Worm (Caenorhabditis elegans) whole organism, L4 larva: ENCODE measurements around the gene sru-27.

Experiments used
- F44E2.7 ChIP-seq: fragments of 200-800 bp; sonication (Bioruptor generic); IDR thresholded peaks from 2 replicates; pipeline ENCODE4 v2.1.2; 2022; ENCODE audit warnings: missing genetic modification characterization, missing compliant biosample characterization
- R02D3.7 ChIP-seq: fragments of 150-350 bp; sonication (generic microtip); optimal IDR thresholded peaks from 3 replicates; lab custom pipeline; 2014; ENCODE audit warnings: missing biosample characterization, missing genetic modification characterization
- Y105C5A.15 ChIP-seq: fragments of 200-800 bp; sonication (Bioruptor generic); IDR thresholded peaks from 2 replicates; pipeline ENCODE4 v1.3.6; 2022; ENCODE audit warnings: missing genetic modification characterization, missing compliant biosample characterization
- aha-1 ChIP-seq: fragments of 150-350 bp; peaks from one replicate; lab custom pipeline; 2014; ENCODE audit warnings: missing biosample characterization, missing genetic modification characterization
- ceh-32 ChIP-seq: sonication (generic microtip); optimal IDR thresholded peaks from 2 replicates; lab custom pipeline; 2016; ENCODE audit warnings: mild to moderate bottlenecking, missing genetic modification characterization, missing compliant biosample characterization; ENCODE audit not compliant: poor library complexity
- daf-12 ChIP-seq: fragments of 150-350 bp; optimal IDR thresholded peaks from 2 replicates; lab custom pipeline; 2014; ENCODE audit warnings: missing biosample characterization, missing genetic modification reagents, missing genetic modification characterization
- dmd-6 ChIP-seq: fragments of 200-800 bp; sonication (Bioruptor generic); IDR thresholded peaks from 2 replicates; pipeline ENCODE4 v1.3.6; 2022; ENCODE audit warnings: missing genetic modification reagents, missing genetic modification characterization, missing compliant biosample characterization
- dve-1 ChIP-seq: sonication (generic microtip); optimal IDR thresholded peaks from 2 replicates; lab custom pipeline; 2017; ENCODE audit warnings: antibody characterized with exemption, mild to moderate bottlenecking, missing genetic modification characterization, missing compliant biosample characterization; ENCODE audit not compliant: insufficient read depth
- egl-27 ChIP-seq: sonication (generic microtip); optimal IDR thresholded peaks from 3 replicates; lab custom pipeline; 2017; ENCODE audit warnings: missing biosample characterization, missing genetic modification reagents, missing genetic modification characterization
- fos-1 ChIP-seq: fragments of 150-350 bp; optimal IDR thresholded peaks from 2 replicates; lab custom pipeline; 2014; ENCODE audit warnings: missing biosample characterization, missing genetic modification characterization
- hlh-11 ChIP-seq: fragments of 200-800 bp; sonication (Bioruptor generic); optimal IDR thresholded peaks from 2 replicates; lab custom pipeline; 2018; ENCODE audit warnings: mild to moderate bottlenecking, missing genetic modification characterization, missing compliant biosample characterization
- hlh-30 ChIP-seq: sonication (generic microtip); optimal IDR thresholded peaks from 2 replicates; lab custom pipeline; 2017; ENCODE audit warnings: antibody characterized with exemption, mild to moderate bottlenecking, missing genetic modification characterization, missing compliant biosample characterization; ENCODE audit not compliant: insufficient read depth
- hmg-1.1 ChIP-seq: fragments of 200-800 bp; sonication (Bioruptor generic); IDR thresholded peaks from 2 replicates; pipeline ENCODE4 v1.3.6; 2022; ENCODE audit warnings: missing genetic modification reagents, missing genetic modification characterization, missing compliant biosample characterization
- jun-1 ChIP-seq: fragments of 150-350 bp; optimal IDR thresholded peaks from 2 replicates; lab custom pipeline; 2014; ENCODE audit warnings: missing biosample characterization, missing genetic modification reagents, missing genetic modification characterization
- lim-7 ChIP-seq: fragments of 200-800 bp; sonication (Bioruptor generic); IDR thresholded peaks from 2 replicates; pipeline ENCODE4 v1.3.6; 2022; ENCODE audit warnings: missing genetic modification characterization, missing compliant biosample characterization
- madf-9 ChIP-seq: fragments of 200-800 bp; sonication (Bioruptor generic); conservative IDR thresholded peaks from 2 replicates; pipeline ENCODE4 v1.3.6; 2022; ENCODE audit warnings: missing genetic modification reagents, missing genetic modification characterization, missing compliant biosample characterization
- mdl-1 ChIP-seq, 2 experiments: fragments of 150-350 bp in 1 of 2; sonication (generic microtip) in 1 of 2; optimal IDR thresholded peaks; 2 replicates each; lab custom pipeline; 2014 to 2017; ENCODE audit warnings: missing biosample characterization in 2 of 2, missing genetic modification characterization in 2 of 2
- mdt-29 ChIP-seq: fragments of 200-800 bp; sonication (Bioruptor generic); IDR thresholded peaks from 2 replicates; pipeline ENCODE4 v1.3.6; 2022; ENCODE audit warnings: missing genetic modification reagents, missing genetic modification characterization, missing compliant biosample characterization
- mep-1 ChIP-seq: fragments of 150-350 bp; sonication (generic microtip); optimal IDR thresholded peaks from 3 replicates; lab custom pipeline; 2014; ENCODE audit warnings: missing biosample characterization, missing genetic modification characterization
- mes-2 ChIP-seq: sonication (generic microtip); optimal IDR thresholded peaks from 2 replicates; lab custom pipeline; 2016; ENCODE audit warnings: missing genotype, mild to moderate bottlenecking, missing genetic modification characterization, missing compliant biosample characterization; ENCODE audit not compliant: poor library complexity, severe bottlenecking
- mxl-3 ChIP-seq: fragments of 200-800 bp; sonication (Bioruptor generic); optimal IDR thresholded peaks from 2 replicates; lab custom pipeline; 2018; ENCODE audit warnings: mild to moderate bottlenecking, missing genetic modification characterization, missing compliant biosample characterization
- nhr-102 ChIP-seq: sonication (generic microtip); optimal IDR thresholded peaks from 2 replicates; lab custom pipeline; 2016; ENCODE audit warnings: mild to moderate bottlenecking, missing genetic modification characterization, moderate library complexity, missing compliant biosample characterization
- nhr-11 ChIP-seq: fragments of 150-350 bp; optimal IDR thresholded peaks from 2 replicates; lab custom pipeline; 2014; ENCODE audit warnings: missing biosample characterization, missing genetic modification characterization
- nhr-28 ChIP-seq: fragments of 150-350 bp; optimal IDR thresholded peaks from 2 replicates; lab custom pipeline; 2014; ENCODE audit warnings: missing biosample characterization, missing genetic modification characterization
- nhr-42 ChIP-seq: fragments of 200-800 bp; sonication (Bioruptor generic); IDR thresholded peaks from 2 replicates; pipeline ENCODE4 v1.3.6; 2022; ENCODE audit warnings: missing genetic modification characterization, missing compliant biosample characterization
- nhr-6 ChIP-seq: fragments of 150-350 bp; optimal IDR thresholded peaks from 2 replicates; lab custom pipeline; 2014; ENCODE audit warnings: missing biosample characterization, missing genetic modification characterization
- pha-4 ChIP-seq, 2 experiments: fragments of 150-350 bp in 1 of 2; fragments of 200-800 bp in 1 of 2; sonication (Bioruptor generic) in 1 of 2; IDR thresholded peaks in 1 of 2; optimal IDR thresholded peaks in 1 of 2; 2 replicates each; pipeline versions ENCODE4 v1.3.6 to Lab custom; 2014 to 2022; ENCODE audit warnings: missing genetic modification characterization in 2 of 2, missing genetic modification reagents in 2 of 2, missing biosample characterization in 1 of 2, missing compliant biosample characterization in 1 of 2
- sdz-12 ChIP-seq: fragments of 200-800 bp; sonication (Bioruptor generic); optimal IDR thresholded peaks from 2 replicates; lab custom pipeline; 2018; ENCODE audit warnings: mild to moderate bottlenecking, missing genetic modification characterization, missing compliant biosample characterization
- set-16 ChIP-seq: fragments of 200-800 bp; sonication (Bioruptor generic); IDR thresholded peaks from 2 replicates; pipeline ENCODE4 v1.3.6; 2022; ENCODE audit warnings: missing genetic modification reagents, missing genetic modification characterization, missing compliant biosample characterization
- unc-62 ChIP-seq, 3 experiments: fragments of 150-350 bp in 1 of 3; sonication (generic microtip); optimal IDR thresholded peaks in 2 of 3; peaks in 1 of 3; 1 replicate in 1 of 3; 2 replicates in 2 of 3; lab custom pipeline; 2014 to 2017; ENCODE audit warnings: missing biosample characterization in 3 of 3, missing genetic modification characterization in 3 of 3, missing genetic modification reagents in 3 of 3, missing genotype in 1 of 3
- vab-7 ChIP-seq: fragments of 200-800 bp; sonication (Bioruptor generic); IDR thresholded peaks from 2 replicates; pipeline ENCODE4 v1.3.6; 2022; ENCODE audit warnings: missing genetic modification reagents, missing genetic modification characterization, missing compliant biosample characterization
- zfp-3 ChIP-seq: fragments of 200-800 bp; sonication (Bioruptor generic); conservative IDR thresholded peaks from 2 replicates; pipeline ENCODE4 v1.3.6; 2022; ENCODE audit warnings: missing genetic modification reagents, missing genetic modification characterization, missing compliant biosample characterization

Gene sru-27

ce11 chrV:1465932-1466331, 33.3 kb upstream of the sru-27 start:
- no peak for TF ChIP-seq R02D3.7
- TF ChIP-seq F44E2.7 (GFP tag; lab: Robert Waterston, UW) = 0 out of 2 replicates have a peak, but pooled peaks have one; percentile 30
- TF ChIP-seq lim-7 (GFP tag; lab: Robert Waterston, UW) = 0 out of 2 replicates have a peak, but pooled peaks have one; percentile 36
- no peak for TF ChIP-seq fos-1 (tag; lab: Kevin White, UChicago)
- TF ChIP-seq dve-1 = no peak
- TF ChIP-seq zfp-3 = no peak
- no peak for TF ChIP-seq sdz-12 (GFP tag; lab: Kevin White, UChicago)
- TF ChIP-seq madf-9 (GFP tag; lab: Robert Waterston, UW) = no peak
- no peak for TF ChIP-seq jun-1 (tag; lab: Kevin White, UChicago)
- peak; percentile 89 for TF ChIP-seq set-16 (GFP tag; lab: Robert Waterston, UW)
- TF ChIP-seq egl-27 = no peak
- TF ChIP-seq, all 104 proteins: peak for 3

- TF ChIP-seq mes-2 (tag; lab: Kevin White, UChicago) (peak; percentile 57), hlh-11 (tag; lab: Kevin White, UChicago) (peak; percentile 42), hlh-30 (tag; lab: Kevin White, UChicago) (peak; percentile 97), unc-62 (GFP tag; optimal IDR thresholded peaks at IDR 0.05 in 1 of 2; lab: Kevin White, UChicago) (peak in 1 of 2 experiments; percentile 38), unc-62 (tag; optimal IDR thresholded peaks at IDR 0.05; lab: Kevin White, UChicago) (no peak), nhr-6 (tag; lab: Kevin White, UChicago) (peak; percentile 32), dve-1 (peak; percentile 43), mdl-1 (tag; optimal IDR thresholded peaks at IDR 0.05; lab: Kevin White, UChicago) (peak in 1 of 2 experiments; percentile 65), hmg-1.1 (peak; percentile 43; the same call in 1 of the 2 replicates), dmd-6 (GFP tag; lab: Robert Waterston, UW) (peak; percentile 50), Y105C5A.15 (GFP tag; lab: Robert Waterston, UW) (no peak), nhr-28 (tag; lab: Kevin White, UChicago) (peak; percentile 36), pha-4 (GFP tag; IDR thresholded peaks at IDR 0.05; lab: Robert Waterston, UW) (no peak), pha-4 (tag; optimal IDR thresholded peaks at IDR 0.05; lab: Kevin White, UChicago) (no peak), nhr-11 (tag; lab: Kevin White, UChicago) (no peak), mep-1 (tag; lab: Kevin White, UChicago) (peak; percentile 31)
- TF ChIP-seq, all 104 proteins: peak for 11
Measured at ce11 chrV:1466949-1467348, 32.3 kb upstream of the sru-27 start.

ce11 chrV:1467444-1467843, 31.8 kb upstream of the sru-27 start, which contains the start of gene gid-8:
Gene gid-8 (plus strand): TSS chrV:1467744.
- TF ChIP-seq mxl-3 (GFP tag; lab: Kevin White, UChicago) = no peak
- no peak for TF ChIP-seq vab-7 (GFP tag; lab: Robert Waterston, UW)
- TF ChIP-seq R02D3.7 = no peak
- TF ChIP-seq mdt-29 (GFP tag; lab: Robert Waterston, UW) = no peak
- no peak for TF ChIP-seq nhr-42 (GFP tag; lab: Robert Waterston, UW)
- no peak for TF ChIP-seq daf-12 (tag; lab: Kevin White, UChicago)
- no peak for TF ChIP-seq ceh-32 (tag; lab: Kevin White, UChicago)
- no peak for TF ChIP-seq madf-9 (GFP tag; lab: Robert Waterston, UW)

- TF ChIP-seq nhr-102 (tag; lab: Kevin White, UChicago) (no peak), aha-1 (tag; lab: Kevin White, UChicago) (peak; percentile 91)
Measured at ce11 chrV:1468905-1469304, 30.3 kb upstream of the sru-27 start.
